Worm (Caenorhabditis elegans) whole organism, L3 larva: ENCODE results near the gene C54F6.18.

Source experiments
- ZK546.5 ChIP-seq: sonication (generic microtip); optimal IDR thresholded peaks from 2 replicates; lab custom pipeline; 2017; ENCODE audit warnings: missing biosample characterization, missing genetic modification characterization
- ama-1 ChIP-seq: fragments of 150-350 bp; optimal IDR thresholded peaks from 2 replicates; lab custom pipeline; 2018
- elt-1 ChIP-seq: fragments of 150-350 bp; optimal IDR thresholded peaks from 2 replicates; lab custom pipeline; 2014; ENCODE audit warnings: missing biosample characterization, missing genetic modification characterization
- elt-3 ChIP-seq, 3 experiments: fragments of 150-350 bp in 1 of 3; sonication (generic microtip) in 2 of 3; optimal IDR thresholded peaks; 2 replicates in 2 of 3; 4 replicates in 1 of 3; lab custom pipeline; 2014 to 2017; ENCODE audit warnings: missing biosample characterization in 3 of 3, missing genetic modification characterization in 3 of 3
- nhr-43 ChIP-seq: sonication (generic microtip); optimal IDR thresholded peaks from 2 replicates; lab custom pipeline; 2016; ENCODE audit warnings: mild to moderate bottlenecking, missing genetic modification characterization, missing compliant biosample characterization; ENCODE audit not compliant: poor library complexity, severe bottlenecking
- skn-1 ChIP-seq: fragments of 150-350 bp; optimal IDR thresholded peaks from 2 replicates; lab custom pipeline; 2014; ENCODE audit warnings: missing biosample characterization, missing genetic modification characterization

DNA sequence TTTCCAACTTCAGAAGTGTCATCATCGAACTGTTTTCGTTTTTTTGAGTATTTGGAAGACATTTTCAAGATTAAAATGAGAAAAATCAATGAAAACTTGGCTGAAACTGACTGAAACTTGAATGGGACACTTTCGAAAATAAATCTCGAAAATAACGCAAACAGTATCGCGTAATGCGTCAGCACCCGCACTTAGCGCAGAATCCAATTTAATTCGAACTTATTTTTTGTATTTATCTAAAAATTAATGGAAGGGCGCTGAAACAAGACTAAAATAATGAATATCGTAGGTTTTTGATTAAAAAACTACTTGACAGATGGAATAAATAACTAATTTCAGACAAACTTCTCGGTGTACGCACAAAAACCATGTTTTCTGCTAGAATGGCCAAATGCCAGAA lies 49.8 kb downstream of the C54F6.18 start, which contains the start of the genes snu-66 and ints-9:
- no peak for TF ChIP-seq ama-1 (lab: Kevin White, UChicago)
- TF ChIP-seq skn-1 (tag; lab: Kevin White, UChicago) = no peak
- TF ChIP-seq nhr-43 (tag; lab: Kevin White, UChicago) = no peak
- TF ChIP-seq ZK546.5 (tag; lab: Kevin White, UChicago) = no peak
- TF ChIP-seq elt-3 (tag; optimal IDR thresholded peaks at IDR 0.05; lab: Kevin White, UChicago) = no peak
- no peak for TF ChIP-seq elt-1 (tag; lab: Kevin White, UChicago)
